Worm (Caenorhabditis elegans) whole organism, L4 larva: Measurements from ENCODE around the gene Y41D4B.24.
A peak's percentile ranks its signal among the peaks of the same experiment; 100 is the strongest.
"Not testable (repeated sequence)": the region's sequence is repeated elsewhere in the genome, so short reads cannot be mapped to it uniquely, and the experiment has no call there.

Source experiments
- F26F4.8 ChIP-seq: fragments of 200-800 bp; sonication (Bioruptor generic); conservative IDR thresholded peaks from 2 replicates; pipeline ENCODE4 v1.3.6; 2022; ENCODE audit warnings: missing genetic modification characterization, missing compliant biosample characterization
- R02D3.7 ChIP-seq: fragments of 150-350 bp; sonication (generic microtip); optimal IDR thresholded peaks from 3 replicates; lab custom pipeline; 2014; ENCODE audit warnings: missing biosample characterization, missing genetic modification characterization
- T20F7.1 ChIP-seq: fragments of 200-800 bp; sonication (Bioruptor generic); optimal IDR thresholded peaks from 2 replicates; lab custom pipeline; 2018; ENCODE audit warnings: mild to moderate bottlenecking, missing genetic modification characterization, missing compliant biosample characterization
- Y5F2A.4 ChIP-seq: fragments of 200-800 bp; sonication (Bioruptor generic); optimal IDR thresholded peaks from 2 replicates; lab custom pipeline; 2018; ENCODE audit warnings: mild to moderate bottlenecking, missing genetic modification characterization, missing compliant biosample characterization
- ZK337.2 ChIP-seq: fragments of 200-800 bp; sonication (Bioruptor generic); IDR thresholded peaks from 2 replicates; pipeline ENCODE4 v1.3.6; 2022; ENCODE audit warnings: missing genetic modification reagents, missing genetic modification characterization, missing compliant biosample characterization
- aha-1 ChIP-seq: fragments of 150-350 bp; peaks from one replicate; lab custom pipeline; 2014; ENCODE audit warnings: missing biosample characterization, missing genetic modification characterization
- aly-2 ChIP-seq: sonication (generic microtip); optimal IDR thresholded peaks from 2 replicates; lab custom pipeline; 2018; ENCODE audit warnings: missing biosample characterization, missing genetic modification characterization
- ama-1 ChIP-seq: fragments of 150-350 bp; optimal IDR thresholded peaks from 2 replicates; lab custom pipeline; 2014; ENCODE audit warnings: inconsistent platforms, mixed read lengths
- arid-1 ChIP-seq: fragments of 200-800 bp; sonication (Bioruptor generic); conservative IDR thresholded peaks from 2 replicates; pipeline ENCODE4 v1.3.6; 2022; ENCODE audit warnings: missing genetic modification reagents, missing genetic modification characterization, missing compliant biosample characterization
- ceh-20 ChIP-seq: fragments of 200-800 bp; sonication (Bioruptor generic); IDR thresholded peaks from 2 replicates; pipeline ENCODE4 v1.3.6; 2022; ENCODE audit warnings: missing genetic modification reagents, missing genetic modification characterization, missing compliant biosample characterization
- ceh-32 ChIP-seq: sonication (generic microtip); optimal IDR thresholded peaks from 2 replicates; lab custom pipeline; 2016; ENCODE audit warnings: mild to moderate bottlenecking, missing genetic modification characterization, missing compliant biosample characterization; ENCODE audit not compliant: poor library complexity
- ctbp-1 ChIP-seq: fragments of 200-800 bp; sonication (Bioruptor generic); IDR thresholded peaks from 2 replicates; pipeline ENCODE4 v1.3.6; 2022; ENCODE audit warnings: missing genetic modification reagents, missing genetic modification characterization, missing compliant biosample characterization
- dmd-8 ChIP-seq: fragments of 200-800 bp; sonication (Bioruptor generic); IDR thresholded peaks from 2 replicates; pipeline ENCODE4 v1.3.6; 2022; ENCODE audit warnings: missing genetic modification characterization, missing compliant biosample characterization
- dmd-9 ChIP-seq: fragments of 200-800 bp; sonication (Bioruptor generic); IDR thresholded peaks from 2 replicates; pipeline ENCODE4 v1.3.6; 2022; ENCODE audit warnings: missing genetic modification reagents, missing genetic modification characterization, missing compliant biosample characterization
- gei-8 ChIP-seq: fragments of 200-800 bp; sonication (Bioruptor generic); optimal IDR thresholded peaks from 2 replicates; lab custom pipeline; 2018; ENCODE audit warnings: mild to moderate bottlenecking, missing genetic modification characterization, missing compliant biosample characterization
- hif-1 ChIP-seq, 2 experiments: sonication (generic microtip); optimal IDR thresholded peaks; 2 replicates each; lab custom pipeline; 2016 to 2017; ENCODE audit warnings: missing compliant biosample characterization in 2 of 2, missing genetic modification characterization in 2 of 2, missing genetic modification reagents in 2 of 2, missing genotype in 2 of 2, mild to moderate bottlenecking in 1 of 2
- hmg-1.1 ChIP-seq: fragments of 200-800 bp; sonication (Bioruptor generic); IDR thresholded peaks from 2 replicates; pipeline ENCODE4 v1.3.6; 2022; ENCODE audit warnings: missing genetic modification reagents, missing genetic modification characterization, missing compliant biosample characterization
- lim-7 ChIP-seq: fragments of 200-800 bp; sonication (Bioruptor generic); IDR thresholded peaks from 2 replicates; pipeline ENCODE4 v1.3.6; 2022; ENCODE audit warnings: missing genetic modification characterization, missing compliant biosample characterization
- lin-38 ChIP-seq: fragments of 200-800 bp; sonication (Bioruptor generic); IDR thresholded peaks from 2 replicates; pipeline ENCODE4 v1.3.6; 2022; ENCODE audit warnings: missing genetic modification reagents, missing genetic modification characterization, missing compliant biosample characterization
- madf-5 ChIP-seq, 2 experiments: fragments of 200-800 bp; sonication (Bioruptor generic); IDR thresholded peaks; 2 replicates each; pipeline ENCODE4 v1.3.6; 2022; ENCODE audit warnings: missing compliant biosample characterization in 2 of 2, missing genetic modification characterization in 2 of 2
- madf-9 ChIP-seq: fragments of 200-800 bp; sonication (Bioruptor generic); conservative IDR thresholded peaks from 2 replicates; pipeline ENCODE4 v1.3.6; 2022; ENCODE audit warnings: missing genetic modification reagents, missing genetic modification characterization, missing compliant biosample characterization
- mxl-2 ChIP-seq: fragments of 200-800 bp; sonication (Bioruptor generic); conservative IDR thresholded peaks from 2 replicates; pipeline ENCODE4 v1.3.6; 2022; ENCODE audit warnings: missing genetic modification reagents, missing genetic modification characterization, missing compliant biosample characterization
- pha-4 ChIP-seq, 2 experiments: fragments of 150-350 bp in 1 of 2; fragments of 200-800 bp in 1 of 2; sonication (Bioruptor generic) in 1 of 2; IDR thresholded peaks in 1 of 2; optimal IDR thresholded peaks in 1 of 2; 2 replicates each; pipeline versions ENCODE4 v1.3.6 to Lab custom; 2014 to 2022; ENCODE audit warnings: missing genetic modification characterization in 2 of 2, missing genetic modification reagents in 2 of 2, missing biosample characterization in 1 of 2, missing compliant biosample characterization in 1 of 2
- php-3 ChIP-seq: fragments of 200-800 bp; sonication (Bioruptor generic); IDR thresholded peaks from 2 replicates; pipeline ENCODE4 v1.3.6; 2022; ENCODE audit warnings: missing genetic modification reagents, missing genetic modification characterization, missing compliant biosample characterization
- rbr-2 ChIP-seq: sonication (generic microtip); optimal IDR thresholded peaks from 2 replicates; lab custom pipeline; 2016; ENCODE audit warnings: missing genotype, missing genetic modification characterization, missing compliant biosample characterization
- saeg-2 ChIP-seq: fragments of 200-800 bp; sonication (Bioruptor generic); IDR thresholded peaks from 2 replicates; pipeline ENCODE4 v1.3.6; 2022; ENCODE audit warnings: missing genetic modification reagents, missing genetic modification characterization, missing compliant biosample characterization
- set-16 ChIP-seq: fragments of 200-800 bp; sonication (Bioruptor generic); IDR thresholded peaks from 2 replicates; pipeline ENCODE4 v1.3.6; 2022; ENCODE audit warnings: missing genetic modification reagents, missing genetic modification characterization, missing compliant biosample characterization
- snpc-1.2 ChIP-seq: fragments of 200-800 bp; sonication (Bioruptor generic); IDR thresholded peaks from 2 replicates; pipeline ENCODE4 v1.3.6; 2022; ENCODE audit warnings: missing genetic modification reagents, missing genetic modification characterization, missing compliant biosample characterization
- tra-1 ChIP-seq: fragments of 200-800 bp; sonication (Bioruptor generic); IDR thresholded peaks from 2 replicates; pipeline ENCODE4 v1.3.6; 2022; ENCODE audit warnings: missing genetic modification reagents, missing genetic modification characterization, missing compliant biosample characterization
- vab-7 ChIP-seq: fragments of 200-800 bp; sonication (Bioruptor generic); IDR thresholded peaks from 2 replicates; pipeline ENCODE4 v1.3.6; 2022; ENCODE audit warnings: missing genetic modification reagents, missing genetic modification characterization, missing compliant biosample characterization
- zfp-3 ChIP-seq: fragments of 200-800 bp; sonication (Bioruptor generic); conservative IDR thresholded peaks from 2 replicates; pipeline ENCODE4 v1.3.6; 2022; ENCODE audit warnings: missing genetic modification reagents, missing genetic modification characterization, missing compliant biosample characterization

Gene Y41D4B.24

ce11 chrIV:1724283-1724682 lies 42.3 kb upstream of the Y41D4B.24 start, which contains the start of gene epic-3:
Gene epic-3 (minus strand): TSS chrIV:1724383.
- TF ChIP-seq arid-1 (GFP tag; lab: Robert Waterston, UW) (no peak), R02D3.7 (no peak), saeg-2 (GFP tag; lab: Robert Waterston, UW) (no peak), zfp-3 (GFP tag; lab: Robert Waterston, UW) (0 out of 2 replicates have a peak, but pooled peaks have one; percentile 7)

ce11 chrIV:1722953-1723352 lies 41.0 kb upstream of the Y41D4B.24 start:
- TF ChIP-seq hif-1 (tag; optimal IDR thresholded peaks at IDR 0.05; lab: Kevin White, UChicago) (no peak), aly-2 (tag; lab: Kevin White, UChicago) (peak; percentile 76), aha-1 (tag; lab: Kevin White, UChicago) (no peak), F26F4.8 (GFP tag; lab: Robert Waterston, UW) (no peak), Y5F2A.4 (GFP tag; lab: Kevin White, UChicago) (no peak), ceh-20 (GFP tag; lab: Robert Waterston, UW) (no peak), T20F7.1 (GFP tag; lab: Kevin White, UChicago) (no peak), rbr-2 (tag; lab: Kevin White, UChicago) (no peak), zfp-3 (GFP tag; lab: Robert Waterston, UW) (peak; percentile 89), ama-1 (lab: Kevin White, UChicago) (peak; percentile 46), php-3 (GFP tag; lab: Robert Waterston, UW) (no peak), ceh-32 (tag; lab: Kevin White, UChicago) (no peak), mxl-2 (GFP tag; lab: Robert Waterston, UW) (0 out of 2 replicates have a peak, but pooled peaks have one; percentile 6), madf-9 (GFP tag; lab: Robert Waterston, UW) (0 out of 2 replicates have a peak, but pooled peaks have one; percentile 6)

ce11 chrIV:1722463-1722862 lies 40.5 kb upstream of the Y41D4B.24 start:
- TF ChIP-seq set-16 (GFP tag; lab: Robert Waterston, UW): peak; percentile 99
- 0 out of 2 replicates have a peak, but pooled peaks have one; percentile 36 for TF ChIP-seq dmd-8 (GFP tag; lab: Robert Waterston, UW)
- TF ChIP-seq madf-9 (GFP tag; lab: Robert Waterston, UW): 0 out of 2 replicates have a peak, but pooled peaks have one; percentile 30
- TF ChIP-seq F26F4.8 (GFP tag; lab: Robert Waterston, UW): peak; percentile 43; the same call in 1 of the 2 replicates
- TF ChIP-seq snpc-1.2 (GFP tag; lab: Robert Waterston, UW): 0 out of 2 replicates have a peak, but pooled peaks have one; percentile 36
- TF ChIP-seq lin-38 (GFP tag; lab: Robert Waterston, UW): peak; percentile 28
- TF ChIP-seq ceh-20 (GFP tag; lab: Robert Waterston, UW): peak; percentile 50; the same call in 1 of the 2 replicates
- TF ChIP-seq pha-4 (GFP tag; IDR thresholded peaks at IDR 0.05; lab: Robert Waterston, UW): 0 out of 2 replicates have a peak, but pooled peaks have one; percentile 66
- TF ChIP-seq pha-4 (tag; optimal IDR thresholded peaks at IDR 0.05; lab: Kevin White, UChicago): not testable (repeated sequence)
- TF ChIP-seq vab-7: 0 out of 2 replicates have a peak, but pooled peaks have one; percentile 25
- peak; percentile 60; the same call in 1 of the 2 replicates for TF ChIP-seq zfp-3 (GFP tag; lab: Robert Waterston, UW)

ce11 chrIV:1721610-1722009 lies 39.6 kb upstream of the Y41D4B.24 start:
- TF ChIP-seq rbr-2 (tag; lab: Kevin White, UChicago) (no peak), ceh-20 (GFP tag; lab: Robert Waterston, UW) (peak; percentile 7; the same call in 1 of the 2 replicates), set-16 (GFP tag; lab: Robert Waterston, UW) (peak; percentile 96), gei-8 (GFP tag; lab: Kevin White, UChicago) (no peak), madf-9 (GFP tag; lab: Robert Waterston, UW) (no peak), tra-1 (GFP tag; lab: Robert Waterston, UW) (peak; percentile 36; the same call in 1 of the 2 replicates)

- TF ChIP-seq tra-1 (GFP tag; lab: Robert Waterston, UW) (0 out of 2 replicates have a peak, but pooled peaks have one; percentile 16), madf-9 (GFP tag; lab: Robert Waterston, UW) (0 out of 2 replicates have a peak, but pooled peaks have one; percentile 37), set-16 (GFP tag; lab: Robert Waterston, UW) (peak; percentile 96), ctbp-1 (GFP tag; lab: Robert Waterston, UW) (peak; percentile 22; the same call in 1 of the 2 replicates), F26F4.8 (GFP tag; lab: Robert Waterston, UW) (0 out of 2 replicates have a peak, but pooled peaks have one; percentile 13), hmg-1.1 (GFP tag; lab: Robert Waterston, UW) (0 out of 2 replicates have a peak, but pooled peaks have one; percentile 42), lin-38 (GFP tag; lab: Robert Waterston, UW) (0 out of 2 replicates have a peak, but pooled peaks have one; percentile 19), madf-5 (GFP tag; IDR thresholded peaks at IDR 0.05; lab: Robert Waterston, UW) (peak in 1 of 2 experiments; percentile 81; a peak in 2 of 4 replicates), dmd-8 (GFP tag; lab: Robert Waterston, UW) (0 out of 2 replicates have a peak, but pooled peaks have one; percentile 21), zfp-3 (GFP tag; lab: Robert Waterston, UW) (peak; percentile 48; the same call in 1 of the 2 replicates), dmd-9 (GFP tag; lab: Robert Waterston, UW) (0 out of 2 replicates have a peak, but pooled peaks have one; percentile 22), ZK337.2 (GFP tag; lab: Robert Waterston, UW) (0 out of 2 replicates have a peak, but pooled peaks have one; percentile 37), lim-7 (0 out of 2 replicates have a peak, but pooled peaks have one; percentile 12)
These were observed 38.9 kb upstream of the Y41D4B.24 start for ce11 chrIV:1720902-1721301.
